Worm (Caenorhabditis elegans): ENCODE results near the gene npr-32.

ce11 chrIV:17265716-17266115, 34.9 kb upstream of the npr-32 start:
- TF ChIP-seq nhr-76 (tag; optimal IDR thresholded peaks at IDR 0.05) (no peak), ama-1 (optimal IDR thresholded peaks at IDR 0.05) (no peak), skn-1 (tag; optimal IDR thresholded peaks at IDR 0.05) (no peak), daf-19 (GFP tag; conservative IDR thresholded peaks at IDR 0.05) (no peak), dpl-1 (GFP tag; optimal IDR thresholded peaks at IDR 0.05) (no peak), set-16 (GFP tag; IDR thresholded peaks at IDR 0.05) (no peak), vab-7 (GFP tag; IDR thresholded peaks at IDR 0.05) (no peak), saeg-2 (GFP tag; IDR thresholded peaks at IDR 0.05) (no peak), hif-1 (tag; optimal IDR thresholded peaks at IDR 0.05) (no peak), unc-130 (GFP tag; optimal IDR thresholded peaks at IDR 0.05) (no peak), zfp-3 (GFP tag; conservative IDR thresholded peaks at IDR 0.05) (no peak), ztf-11 (tag; optimal IDR thresholded peaks at IDR 0.05) (no peak)

Data from whole organism, L4 larva.